Worm (Caenorhabditis elegans) whole organism, early embryonic: Measurements from ENCODE around the gene pccb-1.

Experiments
- aly-1 ChIP-seq: sonication (generic microtip); optimal IDR thresholded peaks from 2 replicates; lab custom pipeline; 2016; ENCODE audit warnings: missing genetic modification characterization, missing compliant biosample characterization
- ets-7 ChIP-seq: sonication (generic microtip); optimal IDR thresholded peaks from 2 replicates; lab custom pipeline; 2016; ENCODE audit warnings: missing genotype, missing genetic modification characterization, missing compliant biosample characterization
- flt-1 ChIP-seq: fragments of 200-800 bp; sonication (Bioruptor generic); IDR thresholded peaks from 2 replicates; pipeline ENCODE4 v1.3.6; 2022; ENCODE audit warnings: missing genetic modification characterization, missing compliant biosample characterization
- sea-1 ChIP-seq: fragments of 200-800 bp; sonication (Bioruptor generic); conservative IDR thresholded peaks from 2 replicates; pipeline ENCODE4 v1.3.6; 2022; ENCODE audit warnings: missing genetic modification characterization, missing compliant biosample characterization
- tbx-37 ChIP-seq: fragments of 200-800 bp; sonication (Bioruptor generic); conservative IDR thresholded peaks from 2 replicates; pipeline ENCODE4 v1.3.6; 2022; ENCODE audit warnings: missing genetic modification reagents, missing genetic modification characterization, missing compliant biosample characterization

DNA sequence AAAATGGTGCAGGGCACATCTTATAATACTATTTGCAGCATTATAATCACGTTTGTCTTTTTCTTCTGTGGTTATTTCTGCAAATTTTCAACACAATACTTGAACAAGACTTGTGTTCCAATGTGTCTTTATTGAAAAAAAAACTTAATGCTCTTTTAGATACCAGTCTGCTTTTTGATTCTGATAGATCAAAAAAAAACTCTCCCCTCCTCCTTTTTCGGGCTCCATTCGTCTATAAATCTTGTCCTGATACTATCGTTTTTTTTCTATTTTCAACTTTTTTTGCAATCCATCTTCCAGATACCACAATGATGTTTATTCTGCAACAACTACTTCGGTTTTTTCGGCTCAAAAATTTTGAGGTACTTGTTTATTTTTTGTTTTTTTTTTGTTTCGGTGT is 8.5 kb upstream of the pccb-1 start, which contains the start of gene twk-16:
- TF ChIP-seq sea-1 (GFP tag; lab: Robert Waterston, UW), result no peak
- TF ChIP-seq aly-1 (tag; lab: Kevin White, UChicago), result no peak
- TF ChIP-seq flt-1, result no peak
- no peak for TF ChIP-seq tbx-37
- no peak for TF ChIP-seq ets-7 (tag; lab: Kevin White, UChicago)
